Worm (Caenorhabditis elegans): ENCODE measurements around the gene Y46H3A.4.

The Y46H3A.4 gene

DNA sequence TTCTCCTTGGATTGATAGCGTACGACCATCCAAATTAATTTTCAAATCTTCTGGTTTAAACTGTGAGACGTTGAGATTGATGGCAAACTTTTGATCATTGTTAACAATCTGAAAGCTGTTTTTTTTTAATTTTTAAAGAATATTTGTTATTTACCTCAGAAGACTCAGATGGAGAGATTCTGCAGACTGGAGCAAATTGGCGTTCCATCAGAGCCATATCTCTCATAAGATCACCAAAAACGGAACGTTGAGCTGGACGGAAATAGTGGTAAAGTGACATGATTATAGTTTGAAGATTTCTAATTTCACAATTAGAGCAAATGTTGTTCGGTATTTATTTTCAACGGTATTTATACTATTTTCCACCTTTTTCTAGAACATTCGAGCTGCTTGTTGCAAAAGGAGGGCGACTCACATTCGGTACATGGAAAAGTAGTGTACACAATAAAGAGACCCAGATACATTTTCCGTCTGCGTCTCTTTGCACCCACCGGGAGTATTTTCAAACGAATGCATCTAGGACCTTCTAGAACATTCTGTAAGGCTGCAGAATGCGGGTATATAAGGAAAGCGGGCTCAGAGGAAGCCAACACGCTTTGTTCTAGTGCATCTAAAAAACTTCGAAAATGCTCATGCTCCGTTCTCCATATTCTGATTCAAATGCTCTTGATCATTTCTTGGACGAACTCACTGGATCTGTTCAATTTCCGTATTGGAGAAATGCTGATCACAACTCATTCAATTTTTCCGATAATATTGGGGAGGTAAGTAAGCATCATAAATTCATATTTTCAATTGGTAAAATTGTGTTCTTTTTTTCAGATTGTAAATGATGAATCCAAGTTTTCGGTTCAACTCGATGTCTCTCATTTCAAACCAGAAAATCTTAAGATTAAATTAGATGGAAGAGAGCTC is 6.0 kb downstream of the Y46H3A.4 start, which contains the start of the genes hsp-16.2 and hsp-16.41:
Gene hsp-16.2 (minus strand): TSS at position 313 of the 915 bp plus-strand sequence.
Gene hsp-16.41 (plus strand): TSS at position 534 of the 915 bp plus-strand sequence.
- TF ChIP-seq hnd-1 (tag; optimal IDR thresholded peaks at IDR 0.05): no peak
- no peak for TF ChIP-seq hmbx-1 (tag; optimal IDR thresholded peaks at IDR 0.05)
- no peak for TF ChIP-seq scrt-1 (GFP tag; IDR thresholded peaks at IDR 0.05)
- TF ChIP-seq ama-1 (optimal IDR thresholded peaks at IDR 0.05): peak; percentile 76

DNA sequence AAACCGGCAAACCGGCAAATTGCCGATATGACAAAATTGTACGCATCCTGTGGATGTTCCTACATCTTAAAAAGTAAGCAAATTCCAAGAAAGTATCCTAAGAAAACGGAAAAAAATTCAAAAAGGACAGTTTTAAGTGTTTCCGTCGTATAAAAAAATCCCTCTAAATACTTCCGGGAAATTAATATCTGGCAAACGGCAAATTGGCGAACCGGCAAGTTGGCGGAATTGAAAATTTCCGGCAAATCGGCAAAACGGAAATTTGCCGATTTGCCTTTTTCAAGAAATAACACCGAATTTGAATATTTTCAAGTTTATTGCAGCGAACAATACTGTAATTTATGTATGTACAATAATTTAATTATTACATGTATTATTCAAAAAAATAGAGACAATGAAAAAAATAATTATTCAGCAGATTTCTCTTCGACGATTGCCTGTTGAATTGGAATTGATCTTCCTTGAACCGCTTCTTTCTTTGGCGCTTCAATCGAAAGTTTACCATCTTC is 6.8 kb downstream of the Y46H3A.4 start:
- TF ChIP-seq ets-7 (tag; optimal IDR thresholded peaks at IDR 0.05) (no peak), hmg-4 (GFP tag; optimal IDR thresholded peaks at IDR 0.05) (no peak), pes-1 (GFP tag; IDR thresholded peaks at IDR 0.05) (no peak), hnd-1 (tag; optimal IDR thresholded peaks at IDR 0.05) (no peak), tra-4 (tag; optimal IDR thresholded peaks at IDR 0.05) (no peak), aly-1 (tag; optimal IDR thresholded peaks at IDR 0.05) (no peak), flt-1 (GFP tag; IDR thresholded peaks at IDR 0.05) (no peak), B0310.2 (tag; optimal IDR thresholded peaks at IDR 0.05) (no peak), tbx-37 (GFP tag; conservative IDR thresholded peaks at IDR 0.05) (no peak), tbx-11 (GFP tag; IDR thresholded peaks at IDR 0.05) (no peak), scrt-1 (GFP tag; IDR thresholded peaks at IDR 0.05) (no peak), ama-1 (optimal IDR thresholded peaks at IDR 0.05) (no peak), ceh-36 (tag; optimal IDR thresholded peaks at IDR 0.05) (no peak), hmbx-1 (tag; optimal IDR thresholded peaks at IDR 0.05) (no peak), ceh-13 (GFP tag; optimal IDR thresholded peaks at IDR 0.05) (no peak), F13C5.2 (tag; optimal IDR thresholded peaks at IDR 0.05) (no peak), sea-1 (GFP tag; conservative IDR thresholded peaks at IDR 0.05) (no peak)

ce11 chrV:1803043-1803442 is 7.9 kb downstream of the Y46H3A.4 start, which contains the start of gene srt-41:
Gene srt-41, minus strand, starts transcription at chrV:1803143.
- TF ChIP-seq ceh-36 (tag; optimal IDR thresholded peaks at IDR 0.05) (no peak), hnd-1 (tag; optimal IDR thresholded peaks at IDR 0.05) (no peak), ama-1 (optimal IDR thresholded peaks at IDR 0.05) (no peak), B0310.2 (tag; optimal IDR thresholded peaks at IDR 0.05) (no peak), hmg-4 (GFP tag; optimal IDR thresholded peaks at IDR 0.05) (no peak), flt-1 (GFP tag; IDR thresholded peaks at IDR 0.05) (no peak), pes-1 (GFP tag; IDR thresholded peaks at IDR 0.05) (no peak), tbx-37 (GFP tag; conservative IDR thresholded peaks at IDR 0.05) (no peak)

DNA sequence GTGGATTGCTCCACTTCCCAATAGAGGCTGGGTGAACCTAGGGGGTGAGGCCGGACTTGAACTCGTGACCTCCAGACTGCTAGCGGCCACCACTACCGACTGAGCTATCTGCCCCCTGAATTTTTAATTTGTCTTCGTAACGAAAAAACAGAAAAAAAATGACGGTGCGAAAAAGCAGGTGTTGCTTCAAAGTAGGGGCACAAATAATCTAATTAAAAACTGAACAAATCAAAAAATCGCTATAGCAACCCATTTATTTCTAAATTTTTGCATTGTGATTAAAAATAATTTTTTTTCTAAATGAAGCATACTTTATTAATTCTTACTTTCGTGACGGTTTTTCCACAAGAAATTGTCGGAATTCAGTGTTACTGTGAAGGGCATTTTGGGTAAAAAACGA is 13.0 kb downstream of the Y46H3A.4 start, which contains the start of gene F36H9.10:
Gene F36H9.10 (plus strand): TSS at position 301 of the 400 bp plus-strand sequence.
- TF ChIP-seq tbx-37 (GFP tag; conservative IDR thresholded peaks at IDR 0.05) (no peak), aly-1 (tag; optimal IDR thresholded peaks at IDR 0.05) (no peak), scrt-1 (GFP tag; IDR thresholded peaks at IDR 0.05) (no peak), tbx-11 (GFP tag; IDR thresholded peaks at IDR 0.05) (no peak), ceh-13 (GFP tag; optimal IDR thresholded peaks at IDR 0.05) (no peak), B0310.2 (tag; optimal IDR thresholded peaks at IDR 0.05) (no peak), hnd-1 (tag; optimal IDR thresholded peaks at IDR 0.05) (no peak), ceh-36 (tag; optimal IDR thresholded peaks at IDR 0.05) (no peak), tra-4 (tag; optimal IDR thresholded peaks at IDR 0.05) (no peak), pes-1 (GFP tag; IDR thresholded peaks at IDR 0.05) (no peak), ama-1 (optimal IDR thresholded peaks at IDR 0.05) (no peak), flt-1 (GFP tag; IDR thresholded peaks at IDR 0.05) (no peak)

DNA sequence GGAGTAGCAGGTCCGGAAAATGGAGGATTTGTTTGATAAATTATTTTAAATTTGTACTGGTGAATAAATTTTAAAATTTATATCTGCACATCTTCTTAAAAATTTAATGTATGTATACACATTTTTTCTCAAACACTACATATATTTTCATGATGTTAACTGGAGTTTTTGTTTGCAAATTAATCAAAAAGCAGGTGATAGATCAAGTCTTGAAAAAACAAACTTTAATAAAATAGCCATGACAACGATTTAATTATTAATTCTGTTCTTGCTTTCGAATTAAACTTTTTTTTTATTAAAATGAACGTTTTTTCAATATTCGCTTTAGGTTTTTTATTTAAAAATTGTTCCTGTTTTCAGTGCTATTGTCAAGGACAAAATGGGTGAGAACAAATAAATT is 16.7 kb downstream of the Y46H3A.4 start, which contains the start of gene F36H9.1:
Gene F36H9.1 (plus strand): TSS at position 301 of the 400 bp plus-strand sequence.
- no peak for TF ChIP-seq ama-1 (optimal IDR thresholded peaks at IDR 0.05)
- no peak for TF ChIP-seq tbx-11 (GFP tag; IDR thresholded peaks at IDR 0.05)
- TF ChIP-seq tra-4 (tag; optimal IDR thresholded peaks at IDR 0.05): no peak
- TF ChIP-seq hmg-4 (GFP tag; optimal IDR thresholded peaks at IDR 0.05): no peak
- no peak for TF ChIP-seq ceh-36 (tag; optimal IDR thresholded peaks at IDR 0.05)
- no peak for TF ChIP-seq ceh-13 (GFP tag; optimal IDR thresholded peaks at IDR 0.05)
- TF ChIP-seq sea-1 (GFP tag; conservative IDR thresholded peaks at IDR 0.05): no peak
- no peak for TF ChIP-seq tbx-37 (GFP tag; conservative IDR thresholded peaks at IDR 0.05)
- TF ChIP-seq pes-1 (GFP tag; IDR thresholded peaks at IDR 0.05): no peak
- TF ChIP-seq aly-1 (tag; optimal IDR thresholded peaks at IDR 0.05): no peak
- no peak for TF ChIP-seq scrt-1 (GFP tag; IDR thresholded peaks at IDR 0.05)
- no peak for TF ChIP-seq B0310.2 (tag; optimal IDR thresholded peaks at IDR 0.05)
- TF ChIP-seq hnd-1 (tag; optimal IDR thresholded peaks at IDR 0.05): no peak
- TF ChIP-seq flt-1 (GFP tag; IDR thresholded peaks at IDR 0.05): no peak
- no peak for TF ChIP-seq F13C5.2 (tag; optimal IDR thresholded peaks at IDR 0.05)

ce11 chrV:1789495-1789894 is 21.4 kb downstream of the Y46H3A.4 start:
- TF ChIP-seq scrt-1 (GFP tag; IDR thresholded peaks at IDR 0.05) (no peak), hmg-4 (GFP tag; optimal IDR thresholded peaks at IDR 0.05) (no peak), B0310.2 (tag; optimal IDR thresholded peaks at IDR 0.05) (no peak), tbx-11 (GFP tag; IDR thresholded peaks at IDR 0.05) (no peak), ceh-36 (tag; optimal IDR thresholded peaks at IDR 0.05) (no peak), hnd-1 (tag; optimal IDR thresholded peaks at IDR 0.05) (no peak), flt-1 (GFP tag; IDR thresholded peaks at IDR 0.05) (no peak), tbx-37 (GFP tag; conservative IDR thresholded peaks at IDR 0.05) (no peak)

ce11 chrV:1788157-1788556 is 22.8 kb downstream of the Y46H3A.4 start, which contains the start of gene F36H9.2:
Gene F36H9.2, plus strand, starts transcription at chrV:1788457.
- TF ChIP-seq F13C5.2 (tag; optimal IDR thresholded peaks at IDR 0.05) (no peak), B0310.2 (tag; optimal IDR thresholded peaks at IDR 0.05) (no peak), hmg-4 (GFP tag; optimal IDR thresholded peaks at IDR 0.05) (no peak), ets-7 (tag; optimal IDR thresholded peaks at IDR 0.05) (no peak), tbx-37 (GFP tag; conservative IDR thresholded peaks at IDR 0.05) (no peak), aly-1 (tag; optimal IDR thresholded peaks at IDR 0.05) (no peak), ceh-36 (tag; optimal IDR thresholded peaks at IDR 0.05) (no peak), hmbx-1 (tag; optimal IDR thresholded peaks at IDR 0.05) (no peak), scrt-1 (GFP tag; IDR thresholded peaks at IDR 0.05) (no peak)
